Fruit fly (Drosophila melanogaster): Measurements from ENCODE around the gene CG31698.

dm6 chr2L:3143908-3144307, 29.7 kb downstream of the CG31698 start:
- TF ChIP-seq Snoo (tag; optimal IDR thresholded peaks at IDR 0.05) (no peak), EcR (GFP tag; optimal IDR thresholded peaks at IDR 0.05) (no peak), Ets98B (GFP tag; IDR thresholded peaks at IDR 0.05) (no peak), CG17806 (tag; optimal IDR thresholded peaks at IDR 0.05) (no peak), CG32121 (GFP tag; IDR thresholded peaks at IDR 0.05) (no peak), CG10348 (GFP tag; IDR thresholded peaks at IDR 0.05) (no peak)

All from whole organism, pupa.